Worm (Caenorhabditis elegans) whole organism, late embryonic: Measurements from ENCODE around the gene gldc-1.

Source experiments
- C08G9.2 ChIP-seq: sonication (generic microtip); optimal IDR thresholded peaks from 2 replicates; lab custom pipeline; 2016; ENCODE audit warnings: mild to moderate bottlenecking, missing genetic modification characterization, moderate library complexity, missing compliant biosample characterization
- C38D4.7 ChIP-seq: fragments of 200-800 bp; sonication (Bioruptor generic); optimal IDR thresholded peaks from 2 replicates; lab custom pipeline; 2018; ENCODE audit warnings: mild to moderate bottlenecking, missing genetic modification characterization, moderate library complexity, missing compliant biosample characterization
- F13H6.1 ChIP-seq: sonication (generic microtip); optimal IDR thresholded peaks from 2 replicates; lab custom pipeline; 2016; ENCODE audit warnings: missing genetic modification characterization, missing compliant biosample characterization
- K02D7.2 ChIP-seq: sonication (generic microtip); optimal IDR thresholded peaks from 2 replicates; lab custom pipeline; 2017; ENCODE audit warnings: mild to moderate bottlenecking, missing genetic modification characterization, missing compliant biosample characterization
- K09A11.1 ChIP-seq: sonication (generic microtip); optimal IDR thresholded peaks from 2 replicates; lab custom pipeline; 2017; ENCODE audit warnings: antibody characterized with exemption, mild to moderate bottlenecking, missing genetic modification characterization, missing compliant biosample characterization; ENCODE audit not compliant: insufficient read depth
- ama-1 ChIP-seq: fragments of 150-350 bp; optimal IDR thresholded peaks from 2 replicates; lab custom pipeline; 2014
- ceh-18 ChIP-seq: sonication (generic microtip); optimal IDR thresholded peaks from 2 replicates; lab custom pipeline; 2016; ENCODE audit warnings: missing genetic modification characterization, missing compliant biosample characterization
- ceh-24 ChIP-seq: sonication (generic microtip); optimal IDR thresholded peaks from 2 replicates; lab custom pipeline; 2016; ENCODE audit warnings: mild to moderate bottlenecking, missing genetic modification characterization, missing compliant biosample characterization
- ceh-30 ChIP-seq: fragments of 150-350 bp; optimal IDR thresholded peaks from 2 replicates; lab custom pipeline; 2014; ENCODE audit warnings: missing biosample characterization, missing genetic modification characterization
- ceh-31 ChIP-seq: sonication (generic microtip); optimal IDR thresholded peaks from 2 replicates; lab custom pipeline; 2016; ENCODE audit warnings: missing genetic modification characterization, missing compliant biosample characterization
- ceh-45 ChIP-seq: fragments of 200-800 bp; sonication (Bioruptor generic); IDR thresholded peaks from 2 replicates; pipeline ENCODE4 v1.3.6; 2022; ENCODE audit warnings: missing genetic modification reagents, missing genetic modification characterization, missing compliant biosample characterization
- ceh-6 ChIP-seq: fragments of 200-800 bp; sonication (Bioruptor generic); optimal IDR thresholded peaks from 2 replicates; lab custom pipeline; 2018; ENCODE audit warnings: mild to moderate bottlenecking, missing genetic modification characterization, missing compliant biosample characterization
- ceh-9 ChIP-seq: sonication (generic microtip); optimal IDR thresholded peaks from 2 replicates; lab custom pipeline; 2016; ENCODE audit warnings: mild to moderate bottlenecking, missing genetic modification characterization, inconsistent platforms, missing compliant biosample characterization
- che-1 ChIP-seq: sonication (generic microtip); optimal IDR thresholded peaks from 2 replicates; lab custom pipeline; 2016; ENCODE audit warnings: mild to moderate bottlenecking, missing genetic modification characterization, missing compliant biosample characterization
- dmd-4 ChIP-seq: sonication (generic microtip); optimal IDR thresholded peaks from 2 replicates; lab custom pipeline; 2016; ENCODE audit warnings: borderline replicate concordance, missing genetic modification characterization, missing compliant biosample characterization
- elt-2 ChIP-seq: sonication (generic microtip); optimal IDR thresholded peaks from 2 replicates; lab custom pipeline; 2016; ENCODE audit warnings: missing genetic modification reagents, missing genetic modification characterization, missing compliant biosample characterization
- eyg-1 ChIP-seq: sonication (generic microtip); optimal IDR thresholded peaks from 2 replicates; lab custom pipeline; 2016; ENCODE audit warnings: missing genotype, missing genetic modification characterization, missing compliant biosample characterization
- fax-1 ChIP-seq: sonication (generic microtip); optimal IDR thresholded peaks from 2 replicates; lab custom pipeline; 2016; ENCODE audit warnings: missing genotype, missing genetic modification characterization, missing compliant biosample characterization
- fkh-10 ChIP-seq: fragments of 150-350 bp; optimal IDR thresholded peaks from 2 replicates; lab custom pipeline; 2014; ENCODE audit warnings: missing biosample characterization, missing genetic modification reagents, missing genetic modification characterization
- gmeb-2 ChIP-seq: sonication (generic microtip); optimal IDR thresholded peaks from 2 replicates; lab custom pipeline; 2016; ENCODE audit warnings: missing genetic modification characterization, inconsistent platforms, missing compliant biosample characterization
- hlh-15 ChIP-seq: sonication (generic microtip); optimal IDR thresholded peaks from 2 replicates; lab custom pipeline; 2016; ENCODE audit warnings: missing genetic modification characterization, missing compliant biosample characterization
- hlh-30 ChIP-seq: sonication (generic microtip); optimal IDR thresholded peaks from 2 replicates; lab custom pipeline; 2017; ENCODE audit warnings: antibody characterized with exemption, missing genetic modification characterization, missing compliant biosample characterization; ENCODE audit not compliant: insufficient read depth
- mec-3 ChIP-seq: sonication (generic microtip); optimal IDR thresholded peaks from 2 replicates; lab custom pipeline; 2016; ENCODE audit warnings: borderline replicate concordance, missing genetic modification characterization, missing compliant biosample characterization
- nhr-232 ChIP-seq: sonication (generic microtip); optimal IDR thresholded peaks from 2 replicates; lab custom pipeline; 2016; ENCODE audit warnings: missing genetic modification characterization, missing compliant biosample characterization
- npax-4 ChIP-seq: sonication (generic microtip); optimal IDR thresholded peaks from 2 replicates; lab custom pipeline; 2016; ENCODE audit warnings: missing genetic modification characterization, missing compliant biosample characterization
- odd-2 ChIP-seq: sonication (generic microtip); optimal IDR thresholded peaks from 2 replicates; lab custom pipeline; 2017; ENCODE audit warnings: antibody characterized with exemption, mild to moderate bottlenecking, missing genetic modification characterization, missing compliant biosample characterization
- pag-3 ChIP-seq: sonication (generic microtip); optimal IDR thresholded peaks from 2 replicates; lab custom pipeline; 2016; ENCODE audit warnings: missing compliant biosample characterization, missing genetic modification characterization, borderline replicate concordance
- pax-1 ChIP-seq: fragments of 150-350 bp; optimal IDR thresholded peaks from 2 replicates; lab custom pipeline; 2014; ENCODE audit warnings: missing biosample characterization, missing genetic modification characterization
- pqm-1 ChIP-seq: sonication (generic microtip); optimal IDR thresholded peaks from 2 replicates; lab custom pipeline; 2016; ENCODE audit warnings: missing genetic modification characterization, missing compliant biosample characterization
- pros-1 ChIP-seq: fragments of 150-350 bp; optimal IDR thresholded peaks from 2 replicates; lab custom pipeline; 2014; ENCODE audit warnings: missing biosample characterization, missing genetic modification reagents, missing genetic modification characterization
- ref-2 ChIP-seq: sonication (generic microtip); optimal IDR thresholded peaks from 2 replicates; lab custom pipeline; 2016; ENCODE audit warnings: missing genetic modification characterization, missing compliant biosample characterization
- rnt-1 ChIP-seq: sonication (generic microtip); optimal IDR thresholded peaks from 2 replicates; lab custom pipeline; 2016; ENCODE audit warnings: missing genetic modification characterization, missing compliant biosample characterization
- sdc-2 ChIP-seq: sonication (generic microtip); optimal IDR thresholded peaks from 2 replicates; lab custom pipeline; 2016; ENCODE audit warnings: missing genotype, missing genetic modification characterization, missing compliant biosample characterization
- unc-3 ChIP-seq, 2 experiments: fragments of 200-800 bp in 1 of 2; sonication (Bioruptor generic) in 1 of 2; sonication (generic microtip) in 1 of 2; conservative IDR thresholded peaks in 1 of 2; optimal IDR thresholded peaks in 1 of 2; 2 replicates each; pipeline versions ENCODE4 v1.3.6 to Lab custom; 2016 to 2022; ENCODE audit warnings: missing compliant biosample characterization in 2 of 2, missing genetic modification characterization in 2 of 2, missing genetic modification reagents in 1 of 2
- unc-55 ChIP-seq: sonication (generic microtip); optimal IDR thresholded peaks from 2 replicates; lab custom pipeline; 2017; ENCODE audit warnings: missing biosample characterization, missing genetic modification reagents, missing genetic modification characterization
- unc-86 ChIP-seq: sonication (generic microtip); optimal IDR thresholded peaks from 2 replicates; lab custom pipeline; 2016; ENCODE audit warnings: missing genetic modification characterization, missing compliant biosample characterization
- zip-5 ChIP-seq: sonication (generic microtip); optimal IDR thresholded peaks from 2 replicates; lab custom pipeline; 2016; ENCODE audit warnings: missing genetic modification characterization, missing compliant biosample characterization
- ztf-16 ChIP-seq: sonication (generic microtip); optimal IDR thresholded peaks from 2 replicates; lab custom pipeline; 2017; ENCODE audit warnings: missing genetic modification characterization, missing compliant biosample characterization

Gene gldc-1

DNA sequence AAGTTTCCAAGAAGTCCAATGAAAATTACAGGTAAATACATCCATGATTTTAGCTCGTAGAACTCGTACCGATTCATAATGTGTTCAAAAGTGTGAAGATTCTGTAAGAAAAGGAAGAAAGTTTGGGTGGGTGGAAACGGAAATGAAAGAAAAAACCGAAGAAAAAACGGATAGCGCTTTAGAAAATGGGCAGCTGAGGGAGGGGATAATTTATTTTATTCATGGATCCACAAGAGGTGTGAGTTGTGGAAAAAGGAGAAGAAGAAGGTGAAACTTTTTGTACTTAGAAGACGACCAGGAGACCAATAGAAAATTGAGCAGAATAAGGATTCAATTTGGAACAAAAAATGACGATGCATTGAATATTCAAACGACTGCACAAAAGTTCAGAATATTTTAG is 19.1 kb upstream of the gldc-1 start, which contains the start of gene frpr-16:
frpr-16 (minus strand) TSS at position 101 of the 400 bp plus-strand sequence.
- no peak for TF ChIP-seq ceh-18 (tag; lab: Kevin White, UChicago)
- TF ChIP-seq zip-5 (tag; lab: Kevin White, UChicago) = no peak
- TF ChIP-seq che-1 (tag; lab: Kevin White, UChicago) = no peak
- no peak for TF ChIP-seq K09A11.1
- no peak for TF ChIP-seq K02D7.2
- TF ChIP-seq hlh-30 = no peak
- no peak for TF ChIP-seq hlh-15 (tag; lab: Kevin White, UChicago)
- TF ChIP-seq ceh-30 = no peak
- TF ChIP-seq ceh-31 (tag; lab: Kevin White, UChicago) = no peak
- no peak for TF ChIP-seq pax-1 (tag; lab: Kevin White, UChicago)
- no peak for TF ChIP-seq ref-2 (tag; lab: Kevin White, UChicago)
- no peak for TF ChIP-seq elt-2 (tag; lab: Kevin White, UChicago)
- TF ChIP-seq unc-86 (tag; lab: Kevin White, UChicago) = no peak
- no peak for TF ChIP-seq npax-4 (tag; lab: Kevin White, UChicago)
- no peak for TF ChIP-seq gmeb-2 (tag; lab: Kevin White, UChicago)
- TF ChIP-seq ceh-6 = no peak
- TF ChIP-seq pros-1 (tag; lab: Kevin White, UChicago) = no peak
- no peak for TF ChIP-seq eyg-1 (tag; lab: Kevin White, UChicago)
- TF ChIP-seq, all 69 proteins: peak for 0

DNA sequence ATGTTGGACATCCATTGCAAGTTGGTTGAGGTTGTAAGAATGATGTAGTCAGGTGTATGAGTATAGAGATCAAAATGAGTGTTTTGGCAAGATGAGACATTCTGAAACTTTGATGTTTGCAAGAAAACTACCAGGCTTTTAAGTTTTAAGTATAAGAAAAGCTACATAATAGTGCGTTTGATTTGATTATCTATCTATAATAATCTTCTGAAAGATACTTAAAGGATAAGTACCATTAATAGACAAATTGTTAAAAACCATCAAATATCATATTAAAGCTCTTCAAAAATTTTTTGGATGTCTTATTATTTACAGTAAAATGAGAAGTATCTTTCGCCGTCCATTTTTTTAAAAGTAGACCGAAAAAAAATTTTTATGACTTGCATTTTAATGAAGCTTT is 7.1 kb upstream of the gldc-1 start, which contains the start of gene R12C12.10:
R12C12.10 (minus strand) TSS at position 101 of the 400 bp plus-strand sequence.
- no peak for TF ChIP-seq hlh-15 (tag; lab: Kevin White, UChicago)
- TF ChIP-seq dmd-4 = no peak
- TF ChIP-seq pqm-1 = no peak
- TF ChIP-seq F13H6.1 (tag; lab: Kevin White, UChicago) = no peak
- no peak for TF ChIP-seq unc-55 (GFP tag; lab: Kevin White, UChicago)
- no peak for TF ChIP-seq ceh-18 (tag; lab: Kevin White, UChicago)
- no peak for TF ChIP-seq C08G9.2 (tag; lab: Kevin White, UChicago)
- no peak for TF ChIP-seq ama-1
- no peak for TF ChIP-seq fkh-10 (GFP tag; lab: Kevin White, UChicago)
- no peak for TF ChIP-seq fax-1 (tag; lab: Kevin White, UChicago)
- TF ChIP-seq C38D4.7 (GFP tag; lab: Kevin White, UChicago) = no peak
- no peak for TF ChIP-seq ceh-45
- TF ChIP-seq nhr-232 = no peak

DNA sequence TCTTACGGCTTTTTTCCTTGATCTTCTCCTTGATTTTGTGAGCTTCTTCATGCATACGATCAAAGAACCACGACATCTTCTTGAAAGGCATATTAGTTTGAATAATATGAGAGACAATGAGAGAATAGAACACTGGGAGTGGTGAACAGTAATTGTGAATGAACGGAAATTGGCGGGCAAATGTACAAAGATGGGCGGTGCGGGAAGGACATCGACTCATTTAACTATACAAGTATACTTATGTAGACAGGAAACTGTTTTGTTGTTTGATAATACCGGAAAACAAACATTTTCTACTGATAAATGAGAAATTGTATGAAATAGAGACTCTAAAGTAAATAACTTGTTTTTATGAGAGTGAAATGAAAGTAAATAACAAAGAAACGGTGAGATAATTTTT is 5.2 kb upstream of the gldc-1 start, which contains the start of gene R12C12.5:
R12C12.5 (minus strand) TSS at position 101 of the 400 bp plus-strand sequence.
- TF ChIP-seq ceh-24 = no peak
- TF ChIP-seq mec-3 (tag; lab: Kevin White, UChicago) = no peak
- no peak for TF ChIP-seq eyg-1 (tag; lab: Kevin White, UChicago)
- no peak for TF ChIP-seq ceh-9 (tag; lab: Kevin White, UChicago)
- no peak for TF ChIP-seq unc-3 (GFP tag; conservative IDR thresholded peaks at IDR 0.05; lab: Robert Waterston, UW)
- no peak for TF ChIP-seq unc-3 (tag; optimal IDR thresholded peaks at IDR 0.05; lab: Kevin White, UChicago)
- TF ChIP-seq ztf-16 = no peak
- TF ChIP-seq sdc-2 (tag; lab: Kevin White, UChicago) = no peak
- TF ChIP-seq pag-3 (tag; lab: Kevin White, UChicago) = no peak
- TF ChIP-seq rnt-1 (tag; lab: Kevin White, UChicago) = no peak
- TF ChIP-seq odd-2 (tag; lab: Kevin White, UChicago) = no peak
